Fruit fly (Drosophila melanogaster) whole organism, prepupa: ENCODE measurements around the gene Oatp33Eb.
A peak's percentile ranks its signal among the peaks of the same experiment; 100 is the strongest.

ENCODE experiments used
- Blimp-1 ChIP-seq: fragments of 200-800 bp; sonication (Bioruptor generic); optimal IDR thresholded peaks from 3 replicates; lab custom pipeline; 2017; ENCODE audit warnings: missing biosample characterization, missing genetic modification characterization, mild to moderate bottlenecking, moderate library complexity, missing genetic modification reagents
- CG10669 ChIP-seq: fragments of 200-800 bp; sonication (Bioruptor generic); optimal IDR thresholded peaks from 3 replicates; lab custom pipeline; 2018; ENCODE audit warnings: missing biosample characterization, mild to moderate bottlenecking, missing genetic modification characterization, moderate library complexity
- CG11294 ChIP-seq: fragments of 200-800 bp; sonication (Bioruptor generic); IDR thresholded peaks from 2 replicates; pipeline ENCODE4 v1.3.6; 2022; ENCODE audit warnings: missing biosample characterization, missing genetic modification characterization
- CG11762 ChIP-seq: fragments of 200-800 bp; sonication (Bioruptor generic); optimal IDR thresholded peaks from 3 replicates; lab custom pipeline; 2016; ENCODE audit warnings: missing biosample characterization, missing genetic modification characterization; ENCODE audit not compliant: insufficient read depth
- CG11902 ChIP-seq: fragments of 200-800 bp; sonication (Bioruptor generic); optimal IDR thresholded peaks from 3 replicates; lab custom pipeline; 2016; ENCODE audit warnings: missing biosample characterization, missing genetic modification characterization
- CG3032 ChIP-seq: fragments of 200-800 bp; optimal IDR thresholded peaks from 2 replicates; lab custom pipeline; 2019; ENCODE audit warnings: missing biosample characterization, mild to moderate bottlenecking, missing genetic modification characterization, moderate library complexity
- CG31627 ChIP-seq: fragments of 200-800 bp; sonication (Bioruptor generic); optimal IDR thresholded peaks from 3 replicates; lab custom pipeline; 2016; ENCODE audit warnings: missing biosample characterization, missing genetic modification characterization
- CG32006 ChIP-seq: fragments of 200-800 bp; sonication (Bioruptor generic); optimal IDR thresholded peaks from 3 replicates; lab custom pipeline; 2017; ENCODE audit warnings: missing biosample characterization, mild to moderate bottlenecking, missing genetic modification characterization
- CG3919 ChIP-seq: fragments of 200-800 bp; sonication (Bioruptor generic); optimal IDR thresholded peaks from 3 replicates; lab custom pipeline; 2016; ENCODE audit warnings: missing biosample characterization, missing genetic modification characterization
- CG6276 ChIP-seq: fragments of 200-800 bp; sonication (Bioruptor generic); optimal IDR thresholded peaks from 2 replicates; lab custom pipeline; 2017; ENCODE audit warnings: missing biosample characterization, mild to moderate bottlenecking, missing genetic modification characterization
- CG6792 ChIP-seq: fragments of 200-800 bp; sonication (Bioruptor generic); optimal IDR thresholded peaks from 3 replicates; lab custom pipeline; 2016; ENCODE audit warnings: missing biosample characterization, missing genetic modification characterization
- CG6808 ChIP-seq: fragments of 200-800 bp; sonication (Bioruptor generic); optimal IDR thresholded peaks from 3 replicates; lab custom pipeline; 2017; ENCODE audit warnings: missing biosample characterization, missing genetic modification characterization, mild to moderate bottlenecking, moderate library complexity, missing genetic modification reagents
- CG6854 ChIP-seq: fragments of 200-800 bp; sonication (Bioruptor generic); optimal IDR thresholded peaks from 2 replicates; lab custom pipeline; 2017; ENCODE audit warnings: missing biosample characterization, mild to moderate bottlenecking, missing genetic modification characterization
- CG7368 ChIP-seq: fragments of 200-800 bp; sonication (Bioruptor generic); optimal IDR thresholded peaks from 3 replicates; lab custom pipeline; 2016; ENCODE audit warnings: missing biosample characterization, missing genetic modification characterization
- CG8632 ChIP-seq: fragments of 200-800 bp; sonication (Bioruptor generic); optimal IDR thresholded peaks from 3 replicates; lab custom pipeline; 2016; ENCODE audit warnings: missing biosample characterization, missing genetic modification characterization
- CG9139 ChIP-seq: fragments of 200-800 bp; sonication (Bioruptor generic); optimal IDR thresholded peaks from 3 replicates; lab custom pipeline; 2017; ENCODE audit warnings: missing biosample characterization, mild to moderate bottlenecking, missing genetic modification characterization
- Eip75B ChIP-seq: fragments of 200-800 bp; sonication (Bioruptor generic); optimal IDR thresholded peaks from 3 replicates; lab custom pipeline; 2016; ENCODE audit warnings: missing biosample characterization, missing genetic modification characterization
- Eip78C ChIP-seq: fragments of 200-800 bp; sonication (Bioruptor generic); peaks from one replicate; lab custom pipeline; 2016; ENCODE audit warnings: missing biosample characterization, missing genetic modification characterization
- Eip93F ChIP-seq: fragments of 200-800 bp; sonication (Bioruptor generic); optimal IDR thresholded peaks from 2 replicates; lab custom pipeline; 2016; ENCODE audit warnings: missing biosample characterization, mild to moderate bottlenecking, missing genetic modification characterization
- Ets21C ChIP-seq: fragments of 200-800 bp; sonication (Bioruptor generic); optimal IDR thresholded peaks from 3 replicates; lab custom pipeline; 2016; ENCODE audit warnings: missing biosample characterization, missing genetic modification characterization
- Ets96B ChIP-seq: fragments of 200-800 bp; optimal IDR thresholded peaks from 2 replicates; lab custom pipeline; 2019; ENCODE audit warnings: missing biosample characterization, mild to moderate bottlenecking, missing genetic modification characterization, moderate library complexity
- Gug ChIP-seq: fragments of 200-800 bp; sonication (Bioruptor generic); IDR thresholded peaks from 2 replicates; pipeline ENCODE4 v1.3.6; 2022; ENCODE audit warnings: missing biosample characterization, missing genetic modification characterization
- Hr38 ChIP-seq: sonication (Bioruptor generic); optimal IDR thresholded peaks from 2 replicates; lab custom pipeline; 2016; ENCODE audit warnings: missing biosample characterization, missing genetic modification characterization
- Hr39 ChIP-seq: fragments of 200-800 bp; sonication (Bioruptor generic); optimal IDR thresholded peaks from 2 replicates; lab custom pipeline; 2016; ENCODE audit warnings: missing biosample characterization, missing genetic modification characterization
- Hr4 ChIP-seq: fragments of 200-800 bp; sonication (Bioruptor generic); optimal IDR thresholded peaks from 3 replicates; lab custom pipeline; 2016; ENCODE audit warnings: missing biosample characterization, missing genetic modification characterization
- Met ChIP-seq: fragments of 200-800 bp; sonication (Bioruptor generic); optimal IDR thresholded peaks from 3 replicates; lab custom pipeline; 2016; ENCODE audit warnings: missing biosample characterization, missing genetic modification characterization
- OdsH ChIP-seq: fragments of 200-800 bp; sonication (Bioruptor generic); optimal IDR thresholded peaks from 3 replicates; lab custom pipeline; 2016; ENCODE audit warnings: missing biosample characterization, missing genetic modification characterization
- Smox ChIP-seq: fragments of 200-800 bp; sonication (Bioruptor generic); optimal IDR thresholded peaks from 3 replicates; lab custom pipeline; 2016; ENCODE audit warnings: missing biosample characterization, missing genetic modification characterization
- Sox102F ChIP-seq: fragments of 200-800 bp; sonication (Bioruptor generic); optimal IDR thresholded peaks from 2 replicates; lab custom pipeline; 2016; ENCODE audit warnings: missing biosample characterization, mild to moderate bottlenecking, missing genetic modification characterization
- Sox14 ChIP-seq: fragments of 200-800 bp; sonication (Bioruptor generic); optimal IDR thresholded peaks from 3 replicates; lab custom pipeline; 2016; ENCODE audit warnings: missing biosample characterization, missing genetic modification characterization
- Sox15 ChIP-seq: fragments of 200-800 bp; sonication (Bioruptor generic); optimal IDR thresholded peaks from 3 replicates; lab custom pipeline; 2016; ENCODE audit warnings: missing biosample characterization, missing genetic modification characterization
- achi ChIP-seq: fragments of 200-800 bp; sonication (Bioruptor generic); optimal IDR thresholded peaks from 3 replicates; lab custom pipeline; 2016; ENCODE audit warnings: missing biosample characterization, missing genetic modification characterization
- acj6 ChIP-seq: fragments of 200-800 bp; sonication (Bioruptor generic); optimal IDR thresholded peaks from 3 replicates; lab custom pipeline; 2016; ENCODE audit warnings: missing biosample characterization, missing genetic modification characterization
- dac ChIP-seq: fragments of 200-800 bp; sonication (Bioruptor generic); optimal IDR thresholded peaks from 2 replicates; lab custom pipeline; 2017; ENCODE audit warnings: missing biosample characterization, mild to moderate bottlenecking, missing genetic modification characterization
- fd59A ChIP-seq: fragments of 200-800 bp; sonication (Bioruptor generic); optimal IDR thresholded peaks from 2 replicates; lab custom pipeline; 2017; ENCODE audit warnings: missing biosample characterization, mild to moderate bottlenecking, missing genetic modification characterization, missing genetic modification reagents
- fd85E ChIP-seq: fragments of 200-800 bp; sonication (Bioruptor generic); optimal IDR thresholded peaks from 3 replicates; lab custom pipeline; 2016; ENCODE audit warnings: missing biosample characterization, missing genetic modification characterization
- fkh ChIP-seq: fragments of 200-800 bp; sonication (Bioruptor generic); optimal IDR thresholded peaks from 3 replicates; lab custom pipeline; 2017; ENCODE audit warnings: missing biosample characterization, mild to moderate bottlenecking, missing genetic modification characterization, moderate library complexity
- lz ChIP-seq: fragments of 200-800 bp; sonication (Bioruptor generic); optimal IDR thresholded peaks from 3 replicates; lab custom pipeline; 2016; ENCODE audit warnings: missing biosample characterization, missing genetic modification characterization
- net ChIP-seq: fragments of 200-800 bp; sonication (Bioruptor generic); optimal IDR thresholded peaks from 3 replicates; lab custom pipeline; 2016; ENCODE audit warnings: missing biosample characterization, missing genetic modification characterization
- pdm3 ChIP-seq: fragments of 200-800 bp; sonication (Bioruptor generic); optimal IDR thresholded peaks from 3 replicates; lab custom pipeline; 2016; ENCODE audit warnings: missing biosample characterization, missing genetic modification characterization
- salr ChIP-seq, 2 experiments: fragments of 200-800 bp; sonication (Bioruptor generic); optimal IDR thresholded peaks; 3 replicates each; lab custom pipeline; 2016 to 2018; ENCODE audit warnings: missing biosample characterization in 2 of 2, missing genetic modification characterization in 2 of 2, mild to moderate bottlenecking in 1 of 2
- spab ChIP-seq: fragments of 200-800 bp; sonication (Bioruptor generic); optimal IDR thresholded peaks from 2 replicates; lab custom pipeline; 2017; ENCODE audit warnings: missing biosample characterization, mild to moderate bottlenecking, missing genetic modification characterization, missing genetic modification reagents
- ss ChIP-seq, 2 experiments: fragments of 200-800 bp; sonication (Bioruptor generic); optimal IDR thresholded peaks; 2 replicates in 1 of 2; 3 replicates in 1 of 2; lab custom pipeline; 2017 to 2018; ENCODE audit warnings: mild to moderate bottlenecking in 2 of 2, missing biosample characterization in 2 of 2, missing genetic modification characterization in 2 of 2, moderate library complexity in 1 of 2
- svp ChIP-seq: fragments of 200-800 bp; sonication (Bioruptor generic); peaks from one replicate; lab custom pipeline; 2016; ENCODE audit warnings: missing biosample characterization, missing genetic modification characterization
- topi ChIP-seq: fragments of 200-800 bp; sonication (Bioruptor generic); optimal IDR thresholded peaks from 3 replicates; lab custom pipeline; 2016; ENCODE audit warnings: missing biosample characterization, missing genetic modification characterization

Gene Oatp33Eb

DNA sequence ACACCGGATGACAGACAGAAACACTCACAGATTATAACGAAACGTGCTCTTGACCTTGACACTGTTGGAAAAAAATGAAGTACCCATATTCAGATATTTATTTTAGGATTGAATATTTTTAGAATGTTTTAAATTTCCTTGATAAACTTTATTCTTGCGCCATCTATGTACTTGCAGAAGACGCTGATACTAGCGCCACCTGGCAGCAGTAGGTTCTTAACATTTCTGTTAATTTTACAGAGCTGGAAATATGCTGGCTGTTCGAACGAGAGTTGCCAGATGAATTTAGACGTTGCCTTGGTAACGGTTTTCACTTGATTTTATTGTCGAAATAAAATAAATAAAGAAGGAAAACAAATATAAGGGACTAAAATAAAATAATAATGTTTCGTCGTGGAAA lies 23.7 kb upstream of the Oatp33Eb start, which contains the start of gene Fam92 (continued):
- TF ChIP-seq dac (no peak), svp (GFP tag; lab: Kevin White, UChicago) (no peak), CG6792 (GFP tag; lab: Kevin White, UChicago) (peak; percentile 9), OdsH (GFP tag; lab: Kevin White, UChicago) (peak; percentile 35), spab (no peak), CG11762 (GFP tag; lab: Kevin White, UChicago) (no peak), acj6 (GFP tag; lab: Kevin White, UChicago) (peak; percentile 15), CG8632 (GFP tag; lab: Kevin White, UChicago) (no peak), achi (peak; percentile 11), Sox102F (GFP tag; lab: Kevin White, UChicago) (peak; percentile 49), CG9139 (GFP tag; lab: Kevin White, UChicago) (no peak), topi (peak; percentile 48), Blimp-1 (GFP tag; lab: Kevin White, UChicago) (no peak), lz (GFP tag; lab: Kevin White, UChicago) (peak; percentile 69), CG11294 (GFP tag; lab: Robert Waterston, UW) (no peak), CG31627 (GFP tag; lab: Kevin White, UChicago) (peak; percentile 67), Hr39 (GFP tag; lab: Kevin White, UChicago) (peak; percentile 70), Met (GFP tag; lab: Kevin White, UChicago) (peak; percentile 60), CG10669 (GFP tag; lab: Kevin White, UChicago) (peak; percentile 2), Sox14 (GFP tag; lab: Kevin White, UChicago) (peak; percentile 47), Eip75B (GFP tag; lab: Kevin White, UChicago) (peak; percentile 22), pdm3 (GFP tag; lab: Kevin White, UChicago) (peak; percentile 56), CG6276 (no peak)

DNA sequence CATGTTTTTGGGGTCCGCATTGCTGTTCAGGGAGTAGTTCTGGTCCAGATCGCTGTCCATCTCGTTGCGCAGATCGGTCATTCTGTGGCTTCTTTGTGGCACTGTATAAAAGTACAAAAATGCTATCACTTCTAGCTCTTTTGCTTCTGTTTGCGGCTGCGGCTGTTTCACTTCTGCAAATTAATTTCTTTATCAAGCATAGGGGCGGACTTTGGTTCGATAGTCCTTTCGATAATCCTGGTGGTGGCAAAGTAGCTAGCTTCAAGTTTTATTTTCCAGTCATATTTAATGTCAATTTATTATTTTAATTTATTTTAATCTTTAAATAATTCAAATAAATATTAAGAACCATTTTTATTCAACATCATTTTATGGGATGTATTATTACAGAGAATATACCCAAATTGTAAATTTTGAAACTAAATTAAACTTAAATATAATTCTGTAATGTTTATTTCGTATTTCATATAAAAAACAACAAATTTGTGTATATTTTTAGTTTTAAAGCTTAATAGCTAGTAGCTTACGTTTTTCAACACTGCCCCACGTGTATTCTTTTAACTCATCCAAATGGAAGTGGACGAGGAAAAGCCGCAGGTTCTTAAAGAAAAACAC lies 20.7 kb upstream of the Oatp33Eb start, which contains the start of the genes CG5446 and Trm1:
Gene CG5446 (minus strand): TSS at position 223 of the 615 bp plus-strand sequence.
Gene Trm1 (plus strand): TSS at position 542 of the 615 bp plus-strand sequence.
- TF ChIP-seq CG32006 (GFP tag; lab: Kevin White, UChicago) (peak; percentile 68), lz (GFP tag; lab: Kevin White, UChicago) (peak; percentile 26), CG11902 (GFP tag; lab: Kevin White, UChicago) (no peak), net (GFP tag; lab: Kevin White, UChicago) (peak; percentile 43), Sox102F (GFP tag; lab: Kevin White, UChicago) (peak; percentile 48), CG11762 (GFP tag; lab: Kevin White, UChicago) (no peak), topi (peak; percentile 17), achi (peak; percentile 78), CG6792 (GFP tag; lab: Kevin White, UChicago) (peak; percentile 60), OdsH (GFP tag; lab: Kevin White, UChicago) (peak; percentile 50), Ets96B (tag; lab: Kevin White, UChicago) (peak; percentile 74), CG6808 (GFP tag; lab: Kevin White, UChicago) (peak; percentile 33), Smox (GFP tag; lab: Kevin White, UChicago) (peak; percentile 23), spab (no peak), CG6854 (GFP tag; lab: Kevin White, UChicago) (peak; percentile 25), CG7368 (GFP tag; lab: Kevin White, UChicago) (peak; percentile 32), fd59A (no peak), CG11294 (GFP tag; lab: Robert Waterston, UW) (no peak; the same call in 1 of the 2 replicates), Sox15 (peak; percentile 8), ss (GFP tag; optimal IDR thresholded peaks at IDR 0.05; lab: Kevin White, UChicago) (peak; percentile 34 to 63), CG8632 (GFP tag; lab: Kevin White, UChicago) (peak; percentile 68), fkh (GFP tag; lab: Kevin White, UChicago) (no peak), CG3032 (tag; lab: Kevin White, UChicago) (peak; percentile 70), Met (GFP tag; lab: Kevin White, UChicago) (peak; percentile 63), Eip78C (GFP tag; lab: Kevin White, UChicago) (peak; percentile 83), dac (peak; percentile 28), Blimp-1 (GFP tag; lab: Kevin White, UChicago) (peak; percentile 27), CG31627 (GFP tag; lab: Kevin White, UChicago) (peak; percentile 22), fd85E (GFP tag; lab: Kevin White, UChicago) (no peak), acj6 (GFP tag; lab: Kevin White, UChicago) (peak; percentile 52), Gug (GFP tag; lab: Robert Waterston, UW) (no peak), salr (GFP tag; optimal IDR thresholded peaks at IDR 0.05; lab: Kevin White, UChicago) (peak in 1 of 2 experiments; percentile 79), CG3919 (GFP tag; lab: Kevin White, UChicago) (peak; percentile 62), Hr38 (GFP tag; lab: Kevin White, UChicago) (no peak), Sox14 (GFP tag; lab: Kevin White, UChicago) (peak; percentile 18), Eip93F (GFP tag; lab: Kevin White, UChicago) (peak; percentile 18), Hr4 (GFP tag; lab: Kevin White, UChicago) (peak; percentile 61), CG10669 (GFP tag; lab: Kevin White, UChicago) (peak; percentile 33), Ets21C (no peak), svp (GFP tag; lab: Kevin White, UChicago) (no peak)
